Fruit fly (Drosophila melanogaster): Measurements from ENCODE around the gene CG7886.

The CG7886 gene

DNA sequence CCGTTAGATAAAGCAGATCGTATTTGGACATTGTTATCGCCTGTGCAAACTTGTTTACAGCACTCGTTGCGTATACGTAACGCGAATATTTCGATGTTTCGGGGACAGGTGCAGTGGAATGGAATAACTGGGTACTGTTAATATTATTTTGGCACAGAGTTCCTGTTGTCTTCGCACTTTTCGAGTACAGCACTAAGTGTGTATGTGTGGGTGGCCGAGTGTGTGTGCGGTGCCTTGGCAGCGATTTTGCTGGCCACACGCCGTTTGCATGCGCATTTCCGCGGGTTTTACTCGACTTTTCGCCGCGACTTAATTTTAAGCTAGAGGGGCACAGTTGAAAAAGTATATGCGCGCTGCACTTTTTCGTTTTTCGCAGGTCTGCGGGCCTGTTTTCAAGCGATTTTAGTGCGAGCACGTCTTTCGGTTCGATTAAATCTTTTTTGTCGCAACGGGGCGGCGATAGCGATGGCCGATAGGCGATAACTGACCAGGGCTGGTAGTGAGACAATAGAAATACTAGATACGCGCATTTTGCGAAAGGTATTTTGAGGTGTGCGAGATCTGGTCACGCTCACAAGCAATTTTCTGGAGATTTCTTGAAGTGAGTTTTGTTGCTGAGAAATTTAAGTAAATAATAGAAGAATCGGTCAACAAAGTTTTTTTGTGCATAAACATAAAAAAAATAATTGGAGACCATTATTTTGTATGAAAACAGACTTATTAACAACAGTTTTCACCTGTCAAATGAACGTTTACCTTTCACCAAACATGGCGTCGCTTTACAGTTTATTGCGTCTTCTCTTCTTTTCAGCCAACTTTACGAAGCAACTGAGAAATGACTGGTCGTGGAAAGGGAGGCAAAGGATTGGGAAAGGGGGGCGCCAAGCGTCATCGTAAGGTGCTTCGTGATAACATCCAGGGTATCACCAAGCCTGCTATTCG is 16.9 kb downstream of the CG7886 start, which contains the start of the genes put and His4r (continued):
- TF ChIP-seq CG7786 (GFP tag; optimal IDR thresholded peaks at IDR 0.05) (peak; percentile 18), CG12299 (tag; optimal IDR thresholded peaks at IDR 0.05) (peak; percentile 36), her (GFP tag; optimal IDR thresholded peaks at IDR 0.05) (peak; percentile 16), gfzf (GFP tag; optimal IDR thresholded peaks at IDR 0.05) (peak; percentile 95), CG3847 (GFP tag; IDR thresholded peaks at IDR 0.05) (peak; percentile 52; the same call in 1 of the 2 replicates), Usf (GFP tag; optimal IDR thresholded peaks at IDR 0.05) (no peak), CG33213 (GFP tag; optimal IDR thresholded peaks at IDR 0.05) (peak; percentile 66), Spps (tag; optimal IDR thresholded peaks at IDR 0.05) (no peak), lbe (GFP tag; optimal IDR thresholded peaks at IDR 0.05) (peak; percentile 28), Med (GFP tag) (peak; percentile 91), CG11247 (GFP tag; IDR thresholded peaks at IDR 0.05) (no peak), CG7928 (GFP tag; optimal IDR thresholded peaks at IDR 0.05) (peak; percentile 87), YL-1 (GFP tag; optimal IDR thresholded peaks at IDR 0.05) (peak; percentile 92), Hsf (GFP tag; optimal IDR thresholded peaks at IDR 0.05) (peak; percentile 6), CG10366 (GFP tag; IDR thresholded peaks at IDR 0.05) (no peak), Dp (GFP tag; optimal IDR thresholded peaks at IDR 0.05) (peak; percentile 34), bbx (GFP tag; IDR thresholded peaks at IDR 0.05; ENCODE audit: partially characterized antibody) (peak; percentile 62), nerfin-2 (GFP tag; IDR thresholded peaks at IDR 0.05; ENCODE audit: partially characterized antibody) (peak; percentile 20; the same call in 1 of the 2 replicates), usp (GFP tag; optimal IDR thresholded peaks at IDR 0.05) (no peak), CG1832 (GFP tag; optimal IDR thresholded peaks at IDR 0.05) (no peak), dpn (GFP tag; optimal IDR thresholded peaks at IDR 0.05) (peak in 1 of 2 experiments; percentile 35), CG4328 (GFP tag; optimal IDR thresholded peaks at IDR 0.05) (no peak), CG10267 (tag; optimal IDR thresholded peaks at IDR 0.05) (peak; percentile 58), CG6765 (GFP tag; optimal IDR thresholded peaks at IDR 0.05) (peak; percentile 10), CG34224 (GFP tag; IDR thresholded peaks at IDR 0.05; ENCODE audit: partially characterized antibody) (peak; percentile 27; the same call in 1 of the 3 replicates), CG6689 (GFP tag; IDR thresholded peaks at IDR 0.05) (no peak), TFAM (GFP tag; optimal IDR thresholded peaks at IDR 0.05) (no peak), phol (tag; optimal IDR thresholded peaks at IDR 0.05) (peak; percentile 91), Aef1 (GFP tag; IDR thresholded peaks at IDR 0.05) (no peak), CG6791 (GFP tag; IDR thresholded peaks at IDR 0.05; ENCODE audit: partially characterized antibody) (peak; percentile 73; the same call in 2 of the 3 replicates), knrl (GFP tag; IDR thresholded peaks at IDR 0.05; ENCODE audit: partially characterized antibody) (peak; percentile 51; the same call in 2 of the 3 replicates), Xrp1 (GFP tag; IDR thresholded peaks at IDR 0.05) (0 out of 2 replicates have a peak, but pooled peaks have one; percentile 16), lov (optimal IDR thresholded peaks at IDR 0.05) (no peak), lov (GFP tag; IDR thresholded peaks at IDR 0.05) (0 out of 3 replicates have a peak, but pooled peaks have one; percentile 50), nmo (GFP tag; optimal IDR thresholded peaks at IDR 0.05) (peak; percentile 59), CG34422 (GFP tag; IDR thresholded peaks at IDR 0.05) (peak; percentile 57; the same call in 1 of the 3 replicates), D19A (tag; optimal IDR thresholded peaks at IDR 0.05) (peak; percentile 7), BEAF-32 (GFP tag; optimal IDR thresholded peaks at IDR 0.05) (peak; percentile 69), CG6654 (GFP tag; optimal IDR thresholded peaks at IDR 0.05) (no peak), CG18476 (GFP tag; optimal IDR thresholded peaks at IDR 0.05) (no peak), so (GFP tag; IDR thresholded peaks at IDR 0.05) (0 out of 3 replicates have a peak, but pooled peaks have one; percentile 45), Awh (GFP tag; IDR thresholded peaks at IDR 0.05) (no peak), CG14860 (GFP tag; IDR thresholded peaks at IDR 0.05; ENCODE audit: partially characterized antibody) (0 out of 3 replicates have a peak, but pooled peaks have one; percentile 40), CG17568 (GFP tag; optimal IDR thresholded peaks at IDR 0.05) (no peak), zfh2 (GFP tag; optimal IDR thresholded peaks at IDR 0.05) (no peak), CG30020 (tag; optimal IDR thresholded peaks at IDR 0.05) (peak; percentile 11), inv (GFP tag; IDR thresholded peaks at IDR 0.05; ENCODE audit: partially characterized antibody) (peak; percentile 44; the same call in 1 of the 2 replicates)

Data from whole organism, embryonic.